Worm (Caenorhabditis elegans) whole organism, L4/young adult: ENCODE data around the gene F31F6.1.

Source experiments
- W03F9.2 ChIP-seq: fragments of 150-350 bp; optimal IDR thresholded peaks from 2 replicates; lab custom pipeline; 2014; ENCODE audit warnings: missing biosample characterization, missing genetic modification characterization
- dao-5 ChIP-seq: sonication (generic microtip); optimal IDR thresholded peaks from 2 replicates; lab custom pipeline; 2016; ENCODE audit warnings: missing genotype, missing genetic modification characterization, moderate library complexity, missing compliant biosample characterization
- him-1 ChIP-seq: sonication (generic microtip); optimal IDR thresholded peaks from 2 replicates; lab custom pipeline; 2016; ENCODE audit warnings: missing genotype, missing genetic modification reagents, missing genetic modification characterization, missing compliant biosample characterization

F31F6.1 gene

DNA sequence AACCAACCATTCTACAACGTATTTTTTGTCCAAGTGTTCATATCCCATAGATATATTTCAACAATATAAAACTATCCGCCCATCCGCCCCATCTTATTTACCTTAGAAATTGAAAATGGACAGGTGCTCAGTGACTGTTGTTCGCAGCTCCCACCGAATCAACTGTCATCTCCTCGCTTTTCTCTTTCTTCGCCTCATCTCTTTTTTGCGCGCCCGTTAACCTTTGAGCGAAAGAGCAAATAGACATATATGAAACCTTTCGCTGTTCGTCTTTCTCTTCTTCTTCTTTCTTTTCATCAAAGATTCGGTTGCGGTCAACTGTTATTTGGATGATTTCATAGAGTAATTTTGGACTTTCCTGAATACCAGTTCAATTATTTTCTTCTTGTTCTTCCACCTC lies 7.6 kb upstream of the F31F6.1 start, which contains the start of gene sssh-1:
Gene sssh-1, plus strand, starts transcription at position 301 of the 400 bp plus-strand sequence.
- TF ChIP-seq W03F9.2, result no peak
- no peak for TF ChIP-seq dao-5 (tag; lab: Kevin White, UChicago)
- TF ChIP-seq him-1, result no peak

ce11 chrX:14872817-14873469 lies 4.8 kb upstream of the F31F6.1 start, which contains the start of gene F31F6.3:
F31F6.3 (minus strand) TSS chrX:14872867.
- TF ChIP-seq W03F9.2, result no peak
- TF ChIP-seq him-1, result no peak
- no peak for TF ChIP-seq dao-5 (tag; lab: Kevin White, UChicago)

DNA sequence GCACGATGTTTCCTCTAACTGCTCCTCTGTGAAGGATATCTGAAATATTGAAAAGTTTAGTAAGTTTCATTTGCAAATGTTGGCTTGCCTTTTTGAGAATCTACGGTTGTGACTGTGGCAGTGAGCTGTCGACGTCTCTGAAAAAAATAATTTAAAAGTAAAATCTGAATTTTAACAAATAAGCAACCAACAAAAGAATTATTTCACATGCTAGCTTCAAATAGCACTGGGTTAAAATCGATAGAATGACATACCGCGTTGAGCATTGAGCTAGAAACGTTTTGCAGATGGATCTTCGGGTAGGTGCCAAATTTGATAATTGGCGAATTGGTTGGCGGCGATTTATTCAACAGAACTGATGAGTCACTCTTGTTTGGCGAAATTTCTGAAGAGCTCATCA lies 3.7 kb upstream of the F31F6.1 start, which contains the start of gene F31F6.2:
Gene F31F6.2, minus strand, starts transcription at position 101 of the 400 bp plus-strand sequence.
- TF ChIP-seq him-1 (no peak), dao-5 (tag; lab: Kevin White, UChicago) (no peak), W03F9.2 (no peak)

ce11 chrX:14865744-14866143 lies 2.4 kb downstream of the F31F6.1 start, which contains the start of gene C27C12.3:
C27C12.3 (minus strand) TSS chrX:14865844.
- TF ChIP-seq him-1 (no peak), dao-5 (tag; lab: Kevin White, UChicago) (no peak), W03F9.2 (no peak)

- TF ChIP-seq dao-5 (tag; lab: Kevin White, UChicago) (no peak), W03F9.2 (no peak), him-1 (no peak)
Observed at ce11 chrX:14861752-14862151, 6.3 kb downstream of the F31F6.1 start, which contains the start of gene dmd-4. dmd-4 (minus strand) TSS chrX:14861852.

ce11 chrX:14853712-14854217 lies 14.3 kb downstream of the F31F6.1 start, which contains the start of the genes C27C12.1 and C27C12.4:
C27C12.1 (minus strand) TSS chrX:14853762.
C27C12.4 (plus strand) TSS chrX:14854086.
- TF ChIP-seq W03F9.2 (no peak), him-1 (peak; percentile 63)

DNA sequence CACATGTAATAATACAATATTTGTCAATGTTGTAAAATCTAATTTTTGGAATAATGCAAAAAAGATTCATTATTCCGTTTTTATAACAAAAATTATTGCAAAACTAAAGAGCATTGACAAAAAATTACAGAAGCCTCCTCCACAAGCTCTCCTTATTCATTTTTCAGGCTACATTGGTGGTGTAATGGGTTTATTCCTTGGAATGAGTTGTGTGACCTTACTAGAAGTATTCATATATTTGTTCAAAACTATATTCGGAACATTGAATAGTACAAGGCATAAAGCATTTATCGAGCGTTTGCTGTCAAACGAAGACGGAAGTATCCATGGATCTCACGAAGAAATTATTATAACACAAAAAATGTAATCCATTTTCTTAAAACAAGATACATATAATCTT lies 16.2 kb downstream of the F31F6.1 start:
- TF ChIP-seq him-1 (no peak), W03F9.2 (no peak), dao-5 (tag; lab: Kevin White, UChicago) (no peak)

- TF ChIP-seq him-1, result no peak
- TF ChIP-seq W03F9.2, result no peak
- no peak for TF ChIP-seq dao-5 (tag; lab: Kevin White, UChicago)
Observed at ce11 chrX:14849054-14849453, 19.0 kb downstream of the F31F6.1 start, which contains the start of gene acd-3. acd-3 (plus strand) TSS chrX:14849275.

DNA sequence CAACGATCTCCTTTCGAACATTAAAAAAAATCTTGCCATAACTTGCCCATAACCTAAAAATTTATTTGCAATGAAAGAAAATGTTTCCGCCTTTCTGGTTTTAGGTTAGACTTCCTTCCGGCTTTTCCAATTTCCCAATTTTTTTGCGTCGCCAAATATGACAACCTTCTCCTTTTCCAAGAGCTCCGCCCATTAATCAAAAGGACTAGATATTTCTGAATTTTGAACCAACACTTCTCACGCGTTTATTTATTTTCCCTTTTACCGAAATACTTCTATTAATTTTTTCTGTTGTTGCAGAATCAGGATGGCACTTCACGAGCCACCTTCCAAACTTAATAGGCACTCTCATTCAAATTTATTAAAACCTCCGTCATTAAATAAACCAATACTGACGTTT lies 22.5 kb downstream of the F31F6.1 start, which contains the start of gene egrh-1:
Gene egrh-1, plus strand, starts transcription at position 301 of the 400 bp plus-strand sequence.
- no peak for TF ChIP-seq W03F9.2
- no peak for TF ChIP-seq him-1
- TF ChIP-seq dao-5 (tag; lab: Kevin White, UChicago), result no peak

- TF ChIP-seq dao-5 (tag; lab: Kevin White, UChicago) (no peak), W03F9.2 (no peak), him-1 (no peak)
Observed at ce11 chrX:14844481-14844880, 23.6 kb downstream of the F31F6.1 start.

DNA sequence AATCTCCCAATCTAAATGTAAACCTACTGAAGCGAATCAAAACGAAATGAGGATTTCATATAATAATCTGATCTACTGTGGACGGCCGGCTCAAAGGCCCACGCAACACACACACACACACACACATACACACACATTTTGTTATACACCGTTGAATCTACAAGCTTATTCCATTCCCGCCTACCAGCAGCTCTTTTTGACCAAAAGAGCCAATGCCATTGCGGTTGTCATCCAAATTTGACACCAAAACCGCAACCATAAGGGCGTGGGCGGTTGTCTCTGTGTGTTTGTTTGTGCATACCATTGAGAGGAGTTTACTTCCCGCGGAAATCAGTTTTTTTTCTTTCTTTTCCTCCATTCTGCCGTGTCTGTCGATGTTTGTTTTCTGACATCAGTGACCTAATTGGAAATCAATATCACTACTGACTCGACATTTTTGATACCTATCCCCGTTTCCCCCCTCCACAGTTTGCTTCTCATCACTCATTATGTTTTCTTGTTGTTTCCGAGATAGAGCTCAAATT lies 25.2 kb downstream of the F31F6.1 start:
- TF ChIP-seq him-1 (no peak), W03F9.2 (no peak), dao-5 (tag; lab: Kevin White, UChicago) (no peak)

DNA sequence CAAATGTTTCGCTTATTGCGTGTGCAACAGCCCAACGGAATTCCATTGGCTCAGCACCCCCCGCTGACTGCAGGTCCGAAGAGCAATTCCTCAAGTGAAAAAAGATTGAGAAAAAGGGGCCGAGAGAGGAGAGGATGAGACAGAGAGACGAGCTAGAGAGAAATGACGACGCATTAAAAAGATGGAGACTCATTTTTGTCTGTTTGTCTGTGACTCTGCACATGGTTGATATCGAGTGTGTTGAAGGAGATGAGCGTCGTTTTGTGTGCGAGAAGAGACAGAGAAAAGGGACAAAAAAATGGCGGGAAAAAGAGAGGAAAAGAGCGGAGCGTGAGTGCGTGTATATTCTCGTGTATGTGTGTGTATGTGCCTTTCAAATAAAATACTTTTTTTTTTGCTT lies 27.1 kb downstream of the F31F6.1 start:
- TF ChIP-seq him-1 (peak; percentile 85), dao-5 (tag; lab: Kevin White, UChicago) (no peak), W03F9.2 (peak; percentile 78)

DNA sequence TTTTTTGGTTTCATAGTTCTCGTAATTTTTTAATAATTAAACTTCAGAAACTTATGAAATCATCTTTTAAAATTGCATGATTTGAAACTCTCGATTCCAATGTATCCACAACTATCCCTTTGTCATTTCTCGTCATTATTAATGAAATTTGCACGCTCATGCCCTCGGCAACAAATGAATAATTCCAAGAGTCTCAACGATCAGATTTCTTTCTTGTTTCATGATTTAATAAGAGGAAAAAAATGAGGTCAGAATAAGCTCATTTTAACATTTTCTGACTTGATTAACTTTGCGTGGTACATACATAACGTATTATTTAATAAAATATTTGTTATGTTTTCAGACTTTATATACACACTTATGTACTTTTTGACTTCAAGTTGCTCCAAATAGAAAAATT lies 29.8 kb downstream of the F31F6.1 start:
- TF ChIP-seq dao-5 (tag; lab: Kevin White, UChicago) (no peak), him-1 (no peak), W03F9.2 (no peak)

DNA sequence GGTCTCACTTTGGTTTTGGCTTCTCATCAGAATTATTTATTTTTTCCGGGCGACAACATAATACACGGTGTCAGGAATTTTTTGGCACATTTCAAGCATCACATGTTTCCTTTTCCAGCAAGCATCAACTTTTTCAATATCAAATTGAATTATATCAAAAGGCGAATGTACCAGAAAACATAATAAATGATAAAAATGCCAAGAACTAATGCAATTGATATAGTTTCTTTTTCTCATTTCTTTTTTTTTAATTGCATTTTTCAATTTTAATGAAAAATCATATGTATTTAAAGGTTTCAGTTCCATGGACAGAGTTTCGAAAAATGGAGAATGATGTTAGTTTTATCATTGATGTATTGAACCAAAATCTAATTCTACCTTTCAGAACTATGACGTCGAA lies 36.6 kb downstream of the F31F6.1 start, which contains the start of gene dpf-2:
Gene dpf-2, plus strand, starts transcription at position 301 of the 400 bp plus-strand sequence.
- no peak for TF ChIP-seq him-1
- no peak for TF ChIP-seq W03F9.2
- no peak for TF ChIP-seq dao-5 (tag; lab: Kevin White, UChicago)

DNA sequence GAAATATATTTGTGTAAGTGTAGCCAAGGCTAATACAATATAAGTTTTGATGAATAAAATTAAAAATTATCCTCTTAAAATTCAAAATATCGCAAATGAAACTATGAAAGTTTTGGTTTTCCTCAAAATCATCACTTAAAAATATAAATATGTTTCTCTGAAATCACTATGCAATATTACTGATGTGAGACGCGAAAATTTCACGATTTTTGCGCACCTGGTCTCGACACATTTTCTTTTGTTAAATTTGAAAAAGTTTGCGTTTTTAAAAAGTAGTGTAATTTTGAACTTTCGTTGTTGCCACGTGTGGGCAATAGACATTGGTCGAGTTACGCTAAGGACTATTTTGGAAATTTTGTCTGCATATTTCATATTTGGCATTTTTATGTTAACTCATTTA lies 39.3 kb downstream of the F31F6.1 start:
- no peak for TF ChIP-seq him-1
